Fruit fly (Drosophila melanogaster): ENCODE measurements around the gene noc.

noc gene

dm6 chr2L:14533419-14534253, 43.0 kb downstream of the noc start (continued):
- peak; percentile 24 for TF ChIP-seq mirr (GFP tag; optimal IDR thresholded peaks at IDR 0.05)
- peak; percentile 25 for TF ChIP-seq run (tag; optimal IDR thresholded peaks at IDR 0.05)
- no peak for TF ChIP-seq fd102C (GFP tag; optimal IDR thresholded peaks at IDR 0.05)
- TF ChIP-seq amos (GFP tag; IDR thresholded peaks at IDR 0.05; ENCODE audit: partially characterized antibody): no peak
- TF ChIP-seq tx (GFP tag; optimal IDR thresholded peaks at IDR 0.05): no peak
- TF ChIP-seq Eip74EF (GFP tag; optimal IDR thresholded peaks at IDR 0.05): no peak
- TF ChIP-seq CG9932 (GFP tag; IDR thresholded peaks at IDR 0.05): no peak
- TF ChIP-seq ap (GFP tag; IDR thresholded peaks at IDR 0.05): no peak
- TF ChIP-seq nmo (GFP tag; optimal IDR thresholded peaks at IDR 0.05): no peak
- TF ChIP-seq CG11695 (GFP tag; IDR thresholded peaks at IDR 0.05): no peak
- no peak for TF ChIP-seq CG11456 (GFP tag; IDR thresholded peaks at IDR 0.05)
- TF ChIP-seq h (optimal IDR thresholded peaks at IDR 0.05): no peak
- TF ChIP-seq Aef1 (GFP tag; IDR thresholded peaks at IDR 0.05): no peak
- TF ChIP-seq tin (GFP tag; optimal IDR thresholded peaks at IDR 0.05): no peak
- TF ChIP-seq CHES-1-like (GFP tag; optimal IDR thresholded peaks at IDR 0.05): no peak
- no peak for TF ChIP-seq bsh (GFP tag; optimal IDR thresholded peaks at IDR 0.05)
- no peak for TF ChIP-seq ttk (GFP tag; IDR thresholded peaks at IDR 0.05)
- no peak for TF ChIP-seq CG4328 (GFP tag; optimal IDR thresholded peaks at IDR 0.05)
- TF ChIP-seq Deaf1 (tag; optimal IDR thresholded peaks at IDR 0.05): no peak
- TF ChIP-seq NC2α (GFP tag; optimal IDR thresholded peaks at IDR 0.05): no peak
- TF ChIP-seq CG34224 (GFP tag; IDR thresholded peaks at IDR 0.05; ENCODE audit: partially characterized antibody): no peak
- TF ChIP-seq CG34422 (GFP tag; IDR thresholded peaks at IDR 0.05): no peak
- TF ChIP-seq Myb (GFP tag; optimal IDR thresholded peaks at IDR 0.05): no peak
- no peak for TF ChIP-seq Spps (tag; optimal IDR thresholded peaks at IDR 0.05)
- no peak for TF ChIP-seq Drgx (GFP tag; IDR thresholded peaks at IDR 0.05)
- TF ChIP-seq CG11504 (tag; optimal IDR thresholded peaks at IDR 0.05): peak; percentile 10
- TF ChIP-seq CG12769 (tag; optimal IDR thresholded peaks at IDR 0.05): no peak
- no peak for TF ChIP-seq al (GFP tag; IDR thresholded peaks at IDR 0.05)
- TF ChIP-seq stwl (tag; optimal IDR thresholded peaks at IDR 0.05): no peak
- no peak for TF ChIP-seq gfzf (GFP tag; optimal IDR thresholded peaks at IDR 0.05)
- 0 out of 2 replicates have a peak, but pooled peaks have one; percentile 8 for TF ChIP-seq sob (GFP tag; IDR thresholded peaks at IDR 0.05)
- no peak for TF ChIP-seq MBD-R2 (GFP tag; IDR thresholded peaks at IDR 0.05)
- peak; percentile 54 for TF ChIP-seq sqz (GFP tag; optimal IDR thresholded peaks at IDR 0.05)
- no peak for TF ChIP-seq CG31441 (GFP tag; IDR thresholded peaks at IDR 0.05)
- no peak for TF ChIP-seq seq (GFP tag; IDR thresholded peaks at IDR 0.05)
- TF ChIP-seq ci (GFP tag; IDR thresholded peaks at IDR 0.05): 0 out of 3 replicates have a peak, but pooled peaks have one; percentile 12
- TF ChIP-seq CG3065 (GFP tag; optimal IDR thresholded peaks at IDR 0.05): no peak
- TF ChIP-seq CG13287 (GFP tag; IDR thresholded peaks at IDR 0.05; ENCODE audit: partially characterized antibody): no peak
- TF ChIP-seq CG11723 (GFP tag; optimal IDR thresholded peaks at IDR 0.05): no peak
- TF ChIP-seq slp2 (GFP tag; optimal IDR thresholded peaks at IDR 0.05): no peak
- no peak for TF ChIP-seq PHDP (tag; optimal IDR thresholded peaks at IDR 0.05)
- no peak for TF ChIP-seq CG7928 (GFP tag; optimal IDR thresholded peaks at IDR 0.05)
- no peak for TF ChIP-seq Doc3 (GFP tag; IDR thresholded peaks at IDR 0.05; ENCODE audit: partially characterized antibody)
- no peak for TF ChIP-seq mld (GFP tag; IDR thresholded peaks at IDR 0.05; ENCODE audit: partially characterized antibody)
- TF ChIP-seq CG4707 (GFP tag; optimal IDR thresholded peaks at IDR 0.05): no peak
- no peak for TF ChIP-seq twi (tag; optimal IDR thresholded peaks at IDR 0.05)
- TF ChIP-seq Rfx (GFP tag; IDR thresholded peaks at IDR 0.05): no peak
- TF ChIP-seq chn (GFP tag; optimal IDR thresholded peaks at IDR 0.05): no peak
- no peak for TF ChIP-seq Meics (GFP tag; optimal IDR thresholded peaks at IDR 0.05)
- TF ChIP-seq sim (GFP tag; IDR thresholded peaks at IDR 0.05): no peak

All from whole organism, embryonic.